Worm (Caenorhabditis elegans) whole organism, young adult: ENCODE results near the gene cnnm-3.

ENCODE experiments used
- ama-1 ChIP-seq, 3 experiments: fragments of 150-350 bp in 1 of 3; sonication (generic microtip) in 2 of 3; optimal IDR thresholded peaks; 2 replicates each; lab custom pipeline; 2014 to 2018; ENCODE audit warnings: missing biosample characterization in 2 of 3, missing genetic modification characterization in 2 of 3, missing genetic modification reagents in 2 of 3
- nfya-1 ChIP-seq: sonication (generic microtip); optimal IDR thresholded peaks from 2 replicates; lab custom pipeline; 2017; ENCODE audit warnings: antibody characterized with exemption, missing compliant biosample characterization, missing genetic modification characterization, borderline replicate concordance; ENCODE audit not compliant: insufficient read depth
- rpc-1 ChIP-seq, 2 experiments: fragments of 150-350 bp in 1 of 2; sonication (generic microtip) in 1 of 2; optimal IDR thresholded peaks; 2 replicates each; lab custom pipeline; 2014 to 2018; ENCODE audit warnings: missing biosample characterization in 1 of 2, missing genetic modification characterization in 1 of 2, missing genetic modification reagents in 1 of 2, missing genotype in 1 of 2
- sea-2 ChIP-seq: fragments of 200-800 bp; sonication (Bioruptor generic); IDR thresholded peaks from 2 replicates; pipeline ENCODE4 v1.3.6; 2022; ENCODE audit warnings: missing genetic modification characterization, missing compliant biosample characterization
- ztf-28 ChIP-seq: fragments of 200-800 bp; sonication (Bioruptor generic); IDR thresholded peaks from 2 replicates; pipeline ENCODE4 v1.3.6; 2022; ENCODE audit warnings: missing genetic modification reagents, missing genetic modification characterization, missing compliant biosample characterization

- TF ChIP-seq nfya-1 (tag; lab: Kevin White, UChicago) (no peak), rpc-1 (optimal IDR thresholded peaks at IDR 0.05; lab: Kevin White, UChicago) (no peak), rpc-1 (tag; optimal IDR thresholded peaks at IDR 0.05; lab: Kevin White, UChicago) (no peak), ama-1 (optimal IDR thresholded peaks at IDR 0.05; lab: Kevin White, UChicago) (no peak), ama-1 (GFP tag; optimal IDR thresholded peaks at IDR 0.05; lab: Kevin White, UChicago) (no peak), ztf-28 (GFP tag; lab: Robert Waterston, UW) (no peak), sea-2 (GFP tag; lab: Robert Waterston, UW) (no peak)
These were observed 17.6 kb upstream of the cnnm-3 start, which contains the start of gene ceh-30 for ce11 chrX:3063274-3063673.
